Worm (Caenorhabditis elegans) whole organism, young adult: ENCODE data around the gene F23H12.7.

Experiments
- C06A6.2 ChIP-seq: fragments of 200-800 bp; sonication (Bioruptor generic); conservative IDR thresholded peaks from 2 replicates; pipeline ENCODE4 v1.3.6; 2022; ENCODE audit warnings: missing genetic modification characterization, missing compliant biosample characterization
- F52B5.7 ChIP-seq: sonication (generic microtip); optimal IDR thresholded peaks from 2 replicates; lab custom pipeline; 2016; ENCODE audit warnings: mild to moderate bottlenecking, missing genetic modification characterization, missing compliant biosample characterization
- T26A5.8 ChIP-seq: sonication (generic microtip); optimal IDR thresholded peaks from 2 replicates; lab custom pipeline; 2016; ENCODE audit warnings: missing genetic modification characterization, missing compliant biosample characterization
- Y53G8AR.9 ChIP-seq: fragments of 200-800 bp; sonication (Bioruptor generic); conservative IDR thresholded peaks from 2 replicates; pipeline ENCODE4 v1.3.6; 2022; ENCODE audit warnings: missing genetic modification reagents, missing genetic modification characterization, missing compliant biosample characterization
- ZK185.1 ChIP-seq: sonication (generic microtip); optimal IDR thresholded peaks from 2 replicates; lab custom pipeline; 2016; ENCODE audit warnings: mild to moderate bottlenecking, missing genetic modification characterization, missing compliant biosample characterization; ENCODE audit not compliant: poor library complexity, severe bottlenecking
- aptf-2 ChIP-seq: fragments of 200-800 bp; sonication (Bioruptor generic); conservative IDR thresholded peaks from 2 replicates; pipeline ENCODE4 v1.3.6; 2022; ENCODE audit warnings: missing genetic modification reagents, missing genetic modification characterization, missing compliant biosample characterization
- attf-5 ChIP-seq: fragments of 200-800 bp; sonication (Bioruptor generic); optimal IDR thresholded peaks from 2 replicates; lab custom pipeline; 2018; ENCODE audit warnings: mild to moderate bottlenecking, missing genetic modification characterization, missing compliant biosample characterization
- cebp-1 ChIP-seq, 2 experiments: fragments of 200-800 bp in 1 of 2; sonication (Bioruptor generic) in 1 of 2; sonication (generic microtip) in 1 of 2; IDR thresholded peaks in 1 of 2; optimal IDR thresholded peaks in 1 of 2; 2 replicates each; pipeline versions ENCODE4 v1.3.6 to Lab custom; 2017 to 2022; ENCODE audit warnings: missing compliant biosample characterization in 2 of 2, missing genetic modification characterization in 2 of 2, mild to moderate bottlenecking in 1 of 2, missing genetic modification reagents in 1 of 2, moderate library complexity in 1 of 2
- ceh-40 ChIP-seq: fragments of 200-800 bp; sonication (Bioruptor generic); IDR thresholded peaks from 2 replicates; pipeline ENCODE4 v1.3.6; 2022; ENCODE audit warnings: missing genetic modification characterization, missing compliant biosample characterization
- ceh-79 ChIP-seq: sonication (generic microtip); optimal IDR thresholded peaks from 2 replicates; lab custom pipeline; 2017; ENCODE audit warnings: mild to moderate bottlenecking, missing genetic modification characterization, missing compliant biosample characterization
- die-1 ChIP-seq: sonication (generic microtip); optimal IDR thresholded peaks from 2 replicates; lab custom pipeline; 2016; ENCODE audit warnings: missing genotype, mild to moderate bottlenecking, missing genetic modification characterization, missing compliant biosample characterization
- dox-1 ChIP-seq: fragments of 200-800 bp; sonication (Bioruptor generic); IDR thresholded peaks from 2 replicates; pipeline ENCODE4 v1.3.6; 2022; ENCODE audit warnings: missing genetic modification reagents, missing genetic modification characterization, missing compliant biosample characterization
- egl-44 ChIP-seq: fragments of 200-800 bp; sonication (Bioruptor generic); IDR thresholded peaks from 2 replicates; pipeline ENCODE4 v1.3.6; 2022; ENCODE audit warnings: missing genetic modification reagents, missing genetic modification characterization, missing compliant biosample characterization
- ekl-4 ChIP-seq: fragments of 200-800 bp; sonication (Bioruptor generic); IDR thresholded peaks from 2 replicates; pipeline ENCODE4 v1.3.6; 2022; ENCODE audit warnings: missing genetic modification reagents, missing genetic modification characterization, missing compliant biosample characterization
- ets-4 ChIP-seq: fragments of 200-800 bp; sonication (Bioruptor generic); optimal IDR thresholded peaks from 2 replicates; lab custom pipeline; 2018; ENCODE audit warnings: mild to moderate bottlenecking, missing genetic modification characterization, missing compliant biosample characterization
- hlh-12 ChIP-seq: sonication (generic microtip); optimal IDR thresholded peaks from 2 replicates; lab custom pipeline; 2016; ENCODE audit warnings: missing genetic modification characterization, missing compliant biosample characterization
- hmg-20 ChIP-seq: fragments of 200-800 bp; sonication (Bioruptor generic); IDR thresholded peaks from 2 replicates; pipeline ENCODE4 v1.3.6; 2022; ENCODE audit warnings: missing genetic modification reagents, missing genetic modification characterization, missing compliant biosample characterization
- hsf-1 ChIP-seq: fragments of 200-800 bp; sonication (Bioruptor generic); IDR thresholded peaks from 2 replicates; pipeline ENCODE4 v1.3.6; 2022; ENCODE audit warnings: missing genetic modification reagents, missing genetic modification characterization, missing compliant biosample characterization
- lag-1 ChIP-seq: fragments of 200-800 bp; sonication (Bioruptor generic); IDR thresholded peaks from 2 replicates; pipeline ENCODE4 v1.3.6; 2022; ENCODE audit warnings: missing genetic modification reagents, missing genetic modification characterization, missing compliant biosample characterization
- let-607 ChIP-seq, 2 experiments: fragments of 200-800 bp in 1 of 2; sonication (Bioruptor generic) in 1 of 2; sonication (generic microtip) in 1 of 2; optimal IDR thresholded peaks; 2 replicates each; lab custom pipeline; 2016 to 2018; ENCODE audit warnings: mild to moderate bottlenecking in 2 of 2, missing compliant biosample characterization in 2 of 2, missing genetic modification characterization in 2 of 2, moderate library complexity in 2 of 2, missing genotype in 1 of 2
- lin-26 ChIP-seq: fragments of 200-800 bp; sonication (Bioruptor generic); IDR thresholded peaks from 2 replicates; pipeline ENCODE4 v1.3.6; 2022; ENCODE audit warnings: missing genetic modification reagents, missing genetic modification characterization, missing compliant biosample characterization
- lin-35 ChIP-seq, 3 experiments: fragments of 150-350 bp in 2 of 3; sonication (generic microtip) in 1 of 3; optimal IDR thresholded peaks; 2 replicates each; lab custom pipeline; 2014 to 2018; ENCODE audit warnings: missing biosample characterization in 3 of 3, missing genetic modification characterization in 3 of 3, missing genetic modification reagents in 3 of 3
- lin-54 ChIP-seq: fragments of 200-800 bp; sonication (Bioruptor generic); optimal IDR thresholded peaks from 2 replicates; lab custom pipeline; 2018; ENCODE audit warnings: mild to moderate bottlenecking, missing genetic modification characterization, missing compliant biosample characterization
- lir-1 ChIP-seq: fragments of 200-800 bp; sonication (Bioruptor generic); conservative IDR thresholded peaks from 2 replicates; pipeline ENCODE4 v1.3.6; 2022; ENCODE audit warnings: missing genetic modification reagents, missing genetic modification characterization, missing compliant biosample characterization
- madf-3 ChIP-seq: fragments of 200-800 bp; sonication (Bioruptor generic); IDR thresholded peaks from 2 replicates; pipeline ENCODE4 v1.3.6; 2022; ENCODE audit warnings: missing genetic modification reagents, missing genetic modification characterization, missing compliant biosample characterization
- mes-4 ChIP-seq: sonication (generic microtip); optimal IDR thresholded peaks from 2 replicates; lab custom pipeline; 2016; ENCODE audit warnings: missing genotype, missing genetic modification characterization, missing compliant biosample characterization
- nfya-1 ChIP-seq: sonication (generic microtip); optimal IDR thresholded peaks from 2 replicates; lab custom pipeline; 2017; ENCODE audit warnings: antibody characterized with exemption, missing compliant biosample characterization, missing genetic modification characterization, borderline replicate concordance; ENCODE audit not compliant: insufficient read depth
- pbrm-1 ChIP-seq: fragments of 200-800 bp; sonication (Bioruptor generic); IDR thresholded peaks from 2 replicates; pipeline ENCODE4 v1.3.6; 2022; ENCODE audit warnings: missing genetic modification reagents, missing genetic modification characterization, missing compliant biosample characterization
- rcor-1 ChIP-seq: fragments of 200-800 bp; sonication (Bioruptor generic); IDR thresholded peaks from 2 replicates; pipeline ENCODE4 v1.3.6; 2022; ENCODE audit warnings: missing genetic modification reagents, missing genetic modification characterization, missing compliant biosample characterization
- rec-8 ChIP-seq, 2 experiments: sonication (generic microtip); optimal IDR thresholded peaks; 2 replicates each; lab custom pipeline; 2016; ENCODE audit warnings: mild to moderate bottlenecking in 2 of 2, missing genetic modification characterization in 2 of 2, missing genetic modification reagents in 2 of 2, missing genotype in 2 of 2, missing biosample characterization in 1 of 2, missing compliant biosample characterization in 1 of 2, moderate library complexity in 1 of 2
- tlf-1 ChIP-seq: fragments of 200-800 bp; sonication (Bioruptor generic); optimal IDR thresholded peaks from 2 replicates; lab custom pipeline; 2018; ENCODE audit warnings: mild to moderate bottlenecking, missing genetic modification characterization, missing compliant biosample characterization
- unc-130 ChIP-seq: sonication (generic microtip); optimal IDR thresholded peaks from 2 replicates; lab custom pipeline; 2016; ENCODE audit warnings: missing genetic modification reagents, missing genetic modification characterization, missing compliant biosample characterization
- xnd-1 ChIP-seq: sonication (generic microtip); optimal IDR thresholded peaks from 2 replicates; lab custom pipeline; 2016; ENCODE audit warnings: missing genotype, missing genetic modification reagents, missing genetic modification characterization, missing compliant biosample characterization
- ztf-25 ChIP-seq: fragments of 200-800 bp; sonication (Bioruptor generic); IDR thresholded peaks from 2 replicates; pipeline ENCODE4 v1.3.6; 2022; ENCODE audit warnings: missing genetic modification reagents, missing genetic modification characterization, missing compliant biosample characterization
- ztf-28 ChIP-seq: fragments of 200-800 bp; sonication (Bioruptor generic); IDR thresholded peaks from 2 replicates; pipeline ENCODE4 v1.3.6; 2022; ENCODE audit warnings: missing genetic modification reagents, missing genetic modification characterization, missing compliant biosample characterization

The F23H12.7 gene

DNA sequence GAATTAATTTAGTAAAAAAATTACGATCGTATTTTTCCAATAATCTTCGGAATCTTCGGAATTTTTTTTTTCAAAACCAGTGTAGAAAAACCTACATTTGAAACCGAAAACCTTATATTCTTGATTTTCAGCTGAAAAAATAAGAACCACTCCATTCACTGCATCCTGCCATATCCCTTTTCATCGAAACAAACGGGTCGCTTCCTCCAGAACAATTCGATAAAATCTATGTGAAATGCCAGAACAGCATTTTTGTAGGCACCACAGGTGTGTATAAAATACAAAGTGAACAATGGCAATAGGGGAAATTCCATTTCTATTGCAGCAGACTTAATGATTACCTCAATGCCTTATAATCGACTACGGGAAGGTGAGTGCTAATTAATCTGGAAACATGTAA, 5.8 kb downstream of the F23H12.7 start, which contains the start of gene K01D12.1:
TSS of gene K01D12.1 (plus strand) at position 301 of the 400 bp plus-strand sequence.
- TF ChIP-seq lir-1 (GFP tag; lab: Robert Waterston, UW): no peak
- TF ChIP-seq aptf-2 (GFP tag; lab: Robert Waterston, UW): no peak
- no peak for TF ChIP-seq madf-3 (GFP tag; lab: Robert Waterston, UW)
- no peak for TF ChIP-seq hsf-1 (GFP tag; lab: Robert Waterston, UW)
- TF ChIP-seq hlh-12 (tag; lab: Kevin White, UChicago): no peak
- TF ChIP-seq hmg-20 (GFP tag; lab: Robert Waterston, UW): no peak
- no peak for TF ChIP-seq mes-4 (tag; lab: Kevin White, UChicago)
- TF ChIP-seq ztf-25: no peak
- no peak for TF ChIP-seq Y53G8AR.9
- TF ChIP-seq ztf-28 (GFP tag; lab: Robert Waterston, UW): no peak
- TF ChIP-seq lin-54: no peak
- TF ChIP-seq unc-130 (GFP tag; lab: Kevin White, UChicago): no peak
- no peak for TF ChIP-seq ets-4 (GFP tag; lab: Kevin White, UChicago)
- TF ChIP-seq ZK185.1 (tag; lab: Kevin White, UChicago): no peak

DNA sequence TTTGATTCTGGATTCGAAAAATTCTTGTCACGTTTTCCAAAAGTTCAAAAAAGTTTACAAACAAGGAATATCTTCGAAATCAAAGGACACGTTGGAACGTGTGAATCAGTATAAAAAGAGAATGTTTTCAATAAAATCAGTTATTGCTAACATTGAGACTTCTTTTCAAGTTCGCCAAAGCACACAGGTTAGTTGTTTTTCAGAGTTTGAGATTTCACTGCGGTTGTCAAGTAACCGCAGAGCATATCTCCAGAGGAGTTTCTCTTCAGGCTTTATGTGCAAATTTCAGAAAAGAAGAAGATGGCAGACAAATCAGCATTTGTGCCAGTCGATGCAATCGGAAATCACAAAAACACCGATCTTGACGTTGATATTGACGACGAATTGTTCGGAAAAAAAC, 14.7 kb downstream of the F23H12.7 start, which contains the start of gene K01D12.15:
TSS of gene K01D12.15 (plus strand) at position 301 of the 400 bp plus-strand sequence.
- TF ChIP-seq dox-1 (GFP tag; lab: Robert Waterston, UW) (no peak), F52B5.7 (tag; lab: Kevin White, UChicago) (no peak), ceh-79 (no peak), lin-26 (GFP tag; lab: Robert Waterston, UW) (no peak), ekl-4 (GFP tag; lab: Robert Waterston, UW) (no peak), cebp-1 (GFP tag; IDR thresholded peaks at IDR 0.05; lab: Robert Waterston, UW) (no peak), cebp-1 (tag; optimal IDR thresholded peaks at IDR 0.05; lab: Kevin White, UChicago) (no peak), Y53G8AR.9 (no peak), die-1 (tag; lab: Kevin White, UChicago) (no peak), nfya-1 (tag; lab: Kevin White, UChicago) (no peak), let-607 (tag; optimal IDR thresholded peaks at IDR 0.05; lab: Kevin White, UChicago) (no peak), xnd-1 (tag; lab: Kevin White, UChicago) (no peak), tlf-1 (GFP tag; lab: Kevin White, UChicago) (no peak), ceh-40 (no peak), lag-1 (GFP tag; lab: Robert Waterston, UW) (no peak)

DNA sequence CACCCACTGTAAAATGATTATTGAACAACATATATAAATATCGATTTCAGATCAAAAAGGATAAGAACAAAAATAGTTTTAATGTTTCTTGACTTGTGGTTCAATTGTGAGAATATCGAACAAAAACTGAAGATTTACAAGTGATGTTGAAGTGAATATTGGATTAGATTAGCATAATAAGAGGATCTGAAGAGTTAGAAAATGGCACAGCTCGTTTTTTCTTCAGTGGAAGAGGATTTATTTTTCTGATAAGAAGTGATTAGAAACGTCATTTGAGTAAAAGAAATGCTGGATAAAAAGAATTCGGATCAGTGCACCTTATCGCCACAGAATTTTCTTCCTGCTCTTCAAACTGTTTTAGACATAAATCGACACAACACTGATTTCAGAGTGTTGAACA, 24.2 kb downstream of the F23H12.7 start, which contains the start of gene twk-14:
TSS of gene twk-14 (minus strand) at position 8 of the 400 bp plus-strand sequence.
- TF ChIP-seq rec-8 (tag; optimal IDR thresholded peaks at IDR 0.05; lab: Kevin White, UChicago) (no peak), T26A5.8 (tag; lab: Kevin White, UChicago) (no peak), pbrm-1 (GFP tag; lab: Robert Waterston, UW) (no peak), dox-1 (GFP tag; lab: Robert Waterston, UW) (no peak), egl-44 (GFP tag; lab: Robert Waterston, UW) (no peak), xnd-1 (tag; lab: Kevin White, UChicago) (no peak), C06A6.2 (GFP tag; lab: Robert Waterston, UW) (no peak), rcor-1 (GFP tag; lab: Robert Waterston, UW) (no peak), lin-35 (GFP tag; optimal IDR thresholded peaks at IDR 0.05; lab: Kevin White, UChicago) (no peak), attf-5 (GFP tag; lab: Kevin White, UChicago) (no peak)
